Worm (Caenorhabditis elegans): ENCODE data around the gene chil-8.

Gene chil-8

DNA sequence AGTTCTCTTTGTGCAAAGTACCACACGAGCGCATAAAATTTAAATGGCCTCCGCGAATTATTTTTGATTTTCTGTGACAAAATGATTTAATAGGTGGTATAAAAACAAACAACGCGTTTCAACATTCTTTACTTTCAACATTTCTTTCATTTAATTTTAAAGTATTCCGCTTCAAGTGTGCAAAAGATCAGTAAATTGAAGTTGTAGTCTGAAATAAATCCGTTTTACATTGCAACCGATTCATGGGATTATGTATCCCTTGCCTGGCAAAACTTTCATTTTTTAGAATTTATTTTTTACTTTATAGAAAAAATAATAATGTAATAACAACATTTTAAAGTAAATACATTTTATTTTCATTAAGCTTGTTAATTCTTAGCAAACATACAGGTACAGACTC, 21.6 kb upstream of the chil-8 start, which contains the start of gene F26C11.1:
F26C11.1 (plus strand) TSS at position 301 of the 400 bp plus-strand sequence.
- no peak for TF ChIP-seq T23F11.4 (GFP tag; optimal IDR thresholded peaks at IDR 0.05)
- TF ChIP-seq sox-4 (tag; optimal IDR thresholded peaks at IDR 0.05), result no peak
- TF ChIP-seq C38D4.7 (GFP tag; optimal IDR thresholded peaks at IDR 0.05), result no peak
- no peak for TF ChIP-seq odd-2 (tag; optimal IDR thresholded peaks at IDR 0.05)
- TF ChIP-seq dve-1 (tag; optimal IDR thresholded peaks at IDR 0.05), result no peak
- no peak for TF ChIP-seq ref-2 (tag; optimal IDR thresholded peaks at IDR 0.05)
- no peak for TF ChIP-seq ceh-31 (tag; optimal IDR thresholded peaks at IDR 0.05)
- no peak for TF ChIP-seq sox-2 (GFP tag; IDR thresholded peaks at IDR 0.05)
- no peak for TF ChIP-seq K02D7.2 (tag; optimal IDR thresholded peaks at IDR 0.05)
- TF ChIP-seq pha-2 (tag; optimal IDR thresholded peaks at IDR 0.05), result no peak
- no peak for TF ChIP-seq nhr-232 (tag; optimal IDR thresholded peaks at IDR 0.05)

DNA sequence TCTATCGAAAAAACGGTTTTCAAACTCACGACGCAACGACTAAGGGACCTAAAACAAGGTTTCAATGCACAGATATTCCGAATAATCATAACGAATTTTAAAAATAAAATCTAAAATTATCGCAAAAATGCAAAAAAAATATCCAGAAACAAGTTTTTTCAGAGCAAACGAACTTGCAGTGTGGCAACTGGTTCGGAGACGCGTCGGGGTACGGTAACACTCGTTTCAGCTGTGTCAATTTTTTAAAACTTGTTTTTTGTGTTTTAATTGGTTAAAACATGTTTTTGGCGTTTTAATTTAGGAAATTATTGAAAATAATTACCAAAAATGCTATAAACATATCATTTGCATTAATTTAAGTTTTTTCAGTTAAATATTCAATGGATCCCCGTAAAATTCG, 19.5 kb upstream of the chil-8 start, which contains the start of gene C08H9.16:
C08H9.16 (plus strand) TSS at position 370 of the 400 bp plus-strand sequence.
- peak; percentile 73 for TF ChIP-seq nfya-1 (tag; optimal IDR thresholded peaks at IDR 0.05)
- no peak for TF ChIP-seq ceh-9 (tag; optimal IDR thresholded peaks at IDR 0.05)
- TF ChIP-seq ceh-31 (tag; optimal IDR thresholded peaks at IDR 0.05), result no peak
- no peak for TF ChIP-seq ceh-19 (GFP tag; optimal IDR thresholded peaks at IDR 0.05)
- peak; percentile 33 for TF ChIP-seq unc-42 (tag; optimal IDR thresholded peaks at IDR 0.05)
- no peak for TF ChIP-seq zip-5 (tag; optimal IDR thresholded peaks at IDR 0.05)

DNA sequence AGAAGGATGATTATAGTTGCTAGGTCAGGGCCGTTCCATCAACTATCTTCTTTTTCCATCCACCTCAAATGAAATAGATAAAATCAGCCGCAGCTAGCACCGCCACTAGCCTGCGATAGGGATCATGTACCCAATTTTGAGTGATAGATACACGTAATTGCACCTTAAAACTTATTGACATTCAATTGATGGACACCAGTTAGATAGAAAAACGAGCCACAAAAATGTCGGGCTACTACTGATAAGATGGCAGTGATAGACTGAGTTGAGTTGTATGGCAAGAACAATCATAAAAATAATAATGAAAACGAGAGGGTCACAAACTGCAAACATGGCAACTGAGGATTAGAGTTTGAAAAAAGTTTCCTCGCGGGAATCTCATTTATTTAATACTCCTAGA, 19.0 kb upstream of the chil-8 start:
- TF ChIP-seq elt-2 (tag; optimal IDR thresholded peaks at IDR 0.05) (peak; percentile 81), ztf-16 (tag; optimal IDR thresholded peaks at IDR 0.05) (no peak)

DNA sequence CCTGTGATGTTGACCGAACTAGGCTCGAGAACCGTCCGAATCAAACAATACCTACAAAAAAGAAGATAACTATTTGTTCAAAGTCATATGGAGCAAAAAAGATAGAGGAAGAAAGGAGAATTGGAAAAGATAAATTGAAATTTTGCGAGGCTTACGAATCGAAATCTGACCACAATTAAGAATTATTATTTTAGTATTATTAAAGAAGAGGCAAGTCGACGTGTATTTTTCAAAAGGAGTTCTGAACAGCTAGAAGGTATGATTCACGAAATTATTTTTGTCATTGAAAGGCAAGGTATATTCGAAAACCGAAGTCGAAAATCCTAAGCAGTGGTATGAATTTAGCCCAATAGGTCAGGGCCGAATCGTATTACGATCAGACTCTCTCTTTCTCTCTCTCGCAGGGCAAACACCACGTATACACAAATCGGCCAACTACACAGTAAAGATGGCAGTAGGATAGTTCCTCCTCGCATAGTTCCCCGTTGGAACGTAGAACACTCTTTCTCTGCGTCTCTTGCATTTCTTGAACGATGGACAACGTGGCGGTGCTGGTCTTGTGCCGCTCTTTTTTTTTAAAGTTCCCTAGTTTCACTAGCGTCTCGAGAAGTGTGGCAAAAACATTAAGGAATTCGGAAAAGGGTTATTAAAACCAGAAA, 18.3 kb upstream of the chil-8 start, which contains the start of gene vgln-1:
vgln-1 (minus strand) TSS at position 51 of the 659 bp plus-strand sequence.
- no peak for TF ChIP-seq ceh-9 (tag; optimal IDR thresholded peaks at IDR 0.05)
- TF ChIP-seq elt-4 (tag; optimal IDR thresholded peaks at IDR 0.05), result no peak
- TF ChIP-seq hlh-30 (tag; optimal IDR thresholded peaks at IDR 0.05; ENCODE audit: insufficient read depth), result no peak
- TF ChIP-seq pag-3 (tag; optimal IDR thresholded peaks at IDR 0.05; ENCODE audit: borderline replicate concordance), result no peak
- TF ChIP-seq ets-4 (tag; optimal IDR thresholded peaks at IDR 0.05), result no peak
- TF ChIP-seq ama-1 (optimal IDR thresholded peaks at IDR 0.05), result no peak
- TF ChIP-seq ceh-30 (tag; optimal IDR thresholded peaks at IDR 0.05), result no peak
- TF ChIP-seq C08G9.2 (tag; optimal IDR thresholded peaks at IDR 0.05), result no peak
- no peak for TF ChIP-seq zip-5 (tag; optimal IDR thresholded peaks at IDR 0.05)
- TF ChIP-seq syd-9 (tag; optimal IDR thresholded peaks at IDR 0.05), result no peak
- no peak for TF ChIP-seq ceh-18 (tag; optimal IDR thresholded peaks at IDR 0.05)
- TF ChIP-seq hlh-8 (tag; optimal IDR thresholded peaks at IDR 0.05), result no peak
- no peak for TF ChIP-seq unc-42 (tag; optimal IDR thresholded peaks at IDR 0.05)
- TF ChIP-seq dve-1 (tag; optimal IDR thresholded peaks at IDR 0.05), result no peak
- no peak for TF ChIP-seq nfya-1 (tag; optimal IDR thresholded peaks at IDR 0.05)
- TF ChIP-seq ceh-31 (tag; optimal IDR thresholded peaks at IDR 0.05), result no peak
- TF ChIP-seq npax-4 (tag; optimal IDR thresholded peaks at IDR 0.05), result no peak
- no peak for TF ChIP-seq ceh-34 (tag; optimal IDR thresholded peaks at IDR 0.05)
- TF ChIP-seq lin-11 (tag; optimal IDR thresholded peaks at IDR 0.05), result no peak
- no peak for TF ChIP-seq ceh-48 (tag; optimal IDR thresholded peaks at IDR 0.05)

DNA sequence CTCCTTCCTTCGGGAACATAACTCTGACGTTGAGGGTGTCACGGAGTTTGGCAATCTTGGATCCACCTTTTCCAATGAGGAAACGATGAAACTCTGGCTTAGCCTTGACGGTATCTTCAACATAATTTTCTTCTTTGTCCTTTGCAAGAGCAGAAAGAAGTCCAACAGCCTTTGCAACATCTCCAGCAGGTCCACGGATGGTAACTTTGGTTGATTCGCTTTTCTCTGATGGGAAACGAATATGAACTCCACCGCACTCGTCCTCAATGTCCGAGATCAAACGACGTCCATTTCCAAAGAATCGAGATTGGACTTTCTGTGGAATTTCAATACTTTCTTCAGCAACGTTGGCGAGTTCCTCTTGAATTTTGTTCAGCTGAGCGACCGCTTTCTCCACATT, 15.7 kb upstream of the chil-8 start:
- TF ChIP-seq pha-4 (tag; optimal IDR thresholded peaks at IDR 0.05) (no peak), rnt-1 (tag; optimal IDR thresholded peaks at IDR 0.05) (no peak), C08G9.2 (tag; optimal IDR thresholded peaks at IDR 0.05) (no peak), pqm-1 (tag; optimal IDR thresholded peaks at IDR 0.05) (no peak), ceh-24 (tag; optimal IDR thresholded peaks at IDR 0.05) (no peak), dve-1 (tag; optimal IDR thresholded peaks at IDR 0.05) (no peak)
